Fruit fly (Drosophila melanogaster): ENCODE data around the gene CG4661.
A peak's percentile ranks its signal among the peaks of the same experiment; 100 is the strongest.

CG4661 gene

DNA sequence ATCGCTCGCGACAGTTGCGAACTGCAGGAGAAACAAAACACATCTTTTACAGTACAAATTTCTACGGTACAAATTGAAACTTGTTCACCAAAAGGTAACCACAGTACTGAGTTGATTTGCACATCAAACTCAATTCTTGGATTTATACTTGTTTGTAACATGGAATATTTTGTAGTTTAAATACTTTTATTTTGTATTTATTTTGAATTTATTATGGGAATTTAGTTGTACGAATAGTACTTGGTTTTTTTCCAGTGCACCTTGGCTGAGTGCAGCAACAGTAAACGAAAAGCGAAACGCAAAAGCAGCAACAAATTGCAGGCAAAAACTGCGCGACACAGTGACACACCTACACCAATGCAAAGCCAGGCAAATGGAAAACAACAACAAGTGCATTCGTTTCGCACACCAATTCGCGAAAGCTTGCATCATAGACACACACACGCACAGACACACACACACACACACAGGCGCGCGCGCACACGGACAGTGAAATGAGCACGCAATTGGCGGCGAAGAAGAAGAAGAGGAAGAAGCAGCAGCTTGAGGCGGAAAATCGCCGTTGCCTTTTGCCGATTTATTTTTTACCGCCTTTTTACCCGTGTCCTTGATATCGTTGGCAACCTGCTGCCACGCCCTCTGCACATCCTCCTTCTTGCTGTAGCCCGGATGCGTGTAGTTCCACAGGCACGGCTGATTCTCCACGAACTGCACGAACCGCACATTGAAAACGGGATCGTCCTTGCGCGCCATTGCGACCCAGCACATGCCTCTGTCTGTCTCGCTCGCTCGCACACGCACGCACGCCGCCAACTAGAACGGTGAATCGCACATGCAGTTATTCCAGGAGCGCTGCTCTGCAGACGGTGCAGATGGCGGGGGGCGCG is 47.7 kb upstream of the CG4661 start (continued):
- TF ChIP-seq CG8119 (GFP tag; IDR thresholded peaks at IDR 0.05) (peak; percentile 72), Sox102F (GFP tag; optimal IDR thresholded peaks at IDR 0.05) (no peak), CG34406 (GFP tag; optimal IDR thresholded peaks at IDR 0.05) (peak; percentile 44), fkh (GFP tag; optimal IDR thresholded peaks at IDR 0.05) (no peak), CG31627 (GFP tag; optimal IDR thresholded peaks at IDR 0.05) (no peak), eg (GFP tag; IDR thresholded peaks at IDR 0.05) (peak; percentile 78), Ets21C (GFP tag; optimal IDR thresholded peaks at IDR 0.05) (no peak), CG1621 (tag; optimal IDR thresholded peaks at IDR 0.05) (peak; percentile 16), lz (GFP tag; optimal IDR thresholded peaks at IDR 0.05) (peak; percentile 4), CG6854 (GFP tag; optimal IDR thresholded peaks at IDR 0.05) (no peak)

DNA sequence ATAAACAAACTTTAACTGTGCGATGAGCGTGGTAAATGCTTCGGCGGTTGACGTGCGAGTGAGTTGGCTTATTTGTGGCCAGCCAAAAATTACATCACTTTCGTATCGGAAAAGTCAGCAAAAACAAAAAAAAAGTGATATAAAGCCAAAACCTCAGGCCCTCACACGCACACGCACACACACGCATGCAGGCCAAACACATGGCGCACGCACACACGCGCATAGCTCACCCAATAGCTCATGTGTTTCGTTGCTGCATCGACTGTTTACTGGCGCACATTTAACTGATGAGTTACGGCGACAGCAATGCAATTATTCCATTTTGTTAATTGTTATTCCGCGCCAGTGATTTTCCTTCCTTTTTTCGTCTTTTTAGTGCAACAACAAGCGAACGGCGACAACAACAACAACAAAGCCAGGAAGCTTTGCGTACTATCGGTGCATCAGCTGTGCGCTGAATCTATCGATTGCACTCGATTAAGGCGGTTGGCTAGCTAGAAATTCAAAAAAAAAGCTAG is 45.6 kb upstream of the CG4661 start, which contains the start of gene Flad1:
Gene Flad1 (minus strand): TSS at position 418 of the 518 bp plus-strand sequence.
- TF ChIP-seq Blimp-1 (GFP tag; optimal IDR thresholded peaks at IDR 0.05) (peak; percentile 2), ss (GFP tag; optimal IDR thresholded peaks at IDR 0.05) (peak; percentile 12 to 30), Hr4 (GFP tag; optimal IDR thresholded peaks at IDR 0.05) (no peak), Eip78C (GFP tag) (peak; percentile 29), CG16779 (tag; optimal IDR thresholded peaks at IDR 0.05) (peak; percentile 7), vri (GFP tag; optimal IDR thresholded peaks at IDR 0.05) (peak; percentile 85), CG15336 (GFP tag; IDR thresholded peaks at IDR 0.05) (no peak), CG6276 (GFP tag; optimal IDR thresholded peaks at IDR 0.05) (no peak), svp (GFP tag) (peak; percentile 71), fkh (GFP tag; optimal IDR thresholded peaks at IDR 0.05) (peak; percentile 69), CG6163 (GFP tag; IDR thresholded peaks at IDR 0.05) (no peak; the same call in 2 of the 3 replicates), CG6808 (GFP tag; optimal IDR thresholded peaks at IDR 0.05) (peak; percentile 34), CG11762 (GFP tag; optimal IDR thresholded peaks at IDR 0.05; ENCODE audit: insufficient read depth) (no peak), eg (GFP tag; IDR thresholded peaks at IDR 0.05) (0 out of 3 replicates have a peak, but pooled peaks have one; percentile 10), Eip75B (GFP tag; optimal IDR thresholded peaks at IDR 0.05) (no peak)

DNA sequence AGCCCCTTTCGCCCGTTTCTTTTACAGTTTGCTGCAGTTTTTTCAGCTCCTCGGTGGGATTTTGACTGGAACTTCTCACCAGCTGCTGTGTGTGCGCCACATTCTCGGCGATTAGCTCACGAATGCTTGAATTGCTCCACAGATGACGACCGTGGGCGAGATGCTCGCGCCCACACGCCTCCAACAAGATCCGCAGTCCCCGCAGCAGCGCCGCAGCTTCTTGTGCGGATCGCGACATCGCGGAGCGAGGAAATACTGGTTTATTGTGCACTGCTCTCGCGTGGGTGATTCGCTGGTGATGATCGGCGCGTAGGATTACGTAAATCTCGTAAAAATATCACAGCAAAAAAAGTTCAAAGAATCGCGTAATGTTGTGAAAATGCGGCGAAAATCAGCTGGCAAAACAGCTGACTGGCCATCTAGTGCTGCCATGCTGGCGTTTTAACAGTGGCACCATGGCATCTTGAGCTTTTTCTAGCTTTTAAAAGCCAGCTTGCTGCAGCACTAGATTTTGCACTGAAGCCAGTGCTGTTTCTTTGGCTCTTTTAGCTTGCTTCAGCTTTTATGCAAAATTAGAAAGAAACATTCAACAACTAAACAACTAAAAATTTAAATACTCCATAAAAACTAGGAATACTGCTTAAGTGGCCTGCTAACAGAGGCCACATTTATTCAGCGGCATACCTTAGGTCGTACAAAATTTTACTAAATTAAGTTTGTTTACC is 43.4 kb upstream of the CG4661 start, which contains the start of gene Coq8:
Gene Coq8 (minus strand): TSS at position 397 of the 725 bp plus-strand sequence.
- no peak for TF ChIP-seq Sox102F (GFP tag; optimal IDR thresholded peaks at IDR 0.05)
- peak; percentile 64 for TF ChIP-seq vri (GFP tag; optimal IDR thresholded peaks at IDR 0.05)

DNA sequence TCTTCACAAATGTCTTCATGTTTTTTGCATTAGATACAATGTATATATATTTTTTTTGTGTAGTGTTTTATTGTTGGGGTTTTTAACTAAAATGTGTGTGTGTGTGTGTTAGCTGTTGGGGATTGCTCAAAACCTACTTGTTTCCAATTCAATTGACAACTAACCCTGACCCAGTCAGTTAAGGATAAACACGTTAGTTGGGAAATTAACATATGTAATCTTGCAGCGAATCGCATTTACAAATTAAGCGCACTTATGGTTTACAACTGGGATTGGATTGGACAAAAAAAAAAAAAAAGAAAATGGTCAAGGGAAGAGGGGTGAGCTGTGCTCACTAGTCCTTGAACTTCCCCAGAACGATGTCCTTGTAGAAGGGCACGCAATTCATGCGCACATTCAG is 41.0 kb upstream of the CG4661 start, which contains the start of gene CG32650:
Gene CG32650 (minus strand): TSS at position 101 of the 400 bp plus-strand sequence.
- TF ChIP-seq spab (GFP tag; optimal IDR thresholded peaks at IDR 0.05) = no peak
- TF ChIP-seq CG34406 (GFP tag; optimal IDR thresholded peaks at IDR 0.05) = no peak

DNA sequence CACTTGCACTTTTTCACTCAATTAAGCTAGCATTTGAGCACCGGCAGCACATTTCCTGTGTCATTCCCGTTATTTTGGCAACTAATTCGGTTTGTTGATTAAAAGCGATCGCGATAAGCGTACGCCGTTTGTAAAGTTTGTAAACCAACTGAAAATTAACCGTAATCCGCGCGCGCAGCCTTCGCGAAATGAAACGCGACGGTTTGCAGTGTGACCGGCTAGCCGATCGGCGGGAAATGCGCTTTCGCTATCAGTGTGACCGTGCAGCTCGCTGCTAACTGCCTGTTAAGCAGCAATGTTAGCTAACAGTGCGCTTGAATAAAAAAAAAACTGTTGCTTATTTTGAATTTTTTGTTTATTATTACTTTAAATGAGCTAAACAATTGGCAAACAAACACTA is 39.6 kb upstream of the CG4661 start, which contains the start of gene Pde9:
Gene Pde9 (minus strand): TSS at position 178 of the 400 bp plus-strand sequence.
- peak; percentile 1 for TF ChIP-seq esn (GFP tag; optimal IDR thresholded peaks at IDR 0.05)
- TF ChIP-seq CG8632 (GFP tag; optimal IDR thresholded peaks at IDR 0.05) = no peak
- peak; percentile 60 for TF ChIP-seq Eip78C (GFP tag)
- peak; percentile 29 for TF ChIP-seq CG1621 (tag; optimal IDR thresholded peaks at IDR 0.05)
- TF ChIP-seq eg (GFP tag; IDR thresholded peaks at IDR 0.05) = 0 out of 3 replicates have a peak, but pooled peaks have one; percentile 29
- peak; percentile 11 for TF ChIP-seq CG6808 (GFP tag; optimal IDR thresholded peaks at IDR 0.05)

DNA sequence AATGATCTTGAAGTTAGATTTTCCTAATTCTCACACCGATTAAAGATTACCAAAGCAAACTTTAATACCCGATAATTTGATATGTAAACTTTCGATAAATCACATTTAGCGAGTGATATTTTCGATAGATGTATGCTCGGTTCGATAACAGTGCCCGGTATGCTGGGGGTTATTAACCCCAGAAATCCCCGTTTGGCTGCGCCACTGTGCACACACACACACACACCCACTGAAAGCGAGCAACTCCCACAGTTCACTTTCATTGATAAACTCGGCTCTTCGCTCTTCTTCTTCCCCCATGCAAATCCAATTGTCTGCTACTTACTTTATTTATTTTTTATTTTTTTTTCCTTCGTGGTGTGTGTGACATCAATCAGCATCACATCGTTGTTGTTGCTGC is 38.9 kb upstream of the CG4661 start:
- peak; percentile 10 for TF ChIP-seq CG10669 (GFP tag; optimal IDR thresholded peaks at IDR 0.05)
- peak; percentile 31 for TF ChIP-seq Gug (GFP tag; IDR thresholded peaks at IDR 0.05)
- peak; percentile 36 for TF ChIP-seq CG3032 (tag; optimal IDR thresholded peaks at IDR 0.05)
- peak; percentile 69 for TF ChIP-seq eg (GFP tag; IDR thresholded peaks at IDR 0.05)
- TF ChIP-seq CG3919 (GFP tag; optimal IDR thresholded peaks at IDR 0.05) = no peak
- peak; percentile 36 for TF ChIP-seq Met (GFP tag; optimal IDR thresholded peaks at IDR 0.05)
- TF ChIP-seq CG4318 (GFP tag; optimal IDR thresholded peaks at IDR 0.05) = no peak
- peak; percentile 56 for TF ChIP-seq CG32006 (GFP tag; optimal IDR thresholded peaks at IDR 0.05)
- peak; percentile 23 for TF ChIP-seq Hr39 (GFP tag; optimal IDR thresholded peaks at IDR 0.05)
- peak; percentile 14 for TF ChIP-seq OdsH (GFP tag; optimal IDR thresholded peaks at IDR 0.05)
- no peak for TF ChIP-seq CG11762 (GFP tag; optimal IDR thresholded peaks at IDR 0.05; ENCODE audit: insufficient read depth)
- TF ChIP-seq Hr4 (GFP tag; optimal IDR thresholded peaks at IDR 0.05) = no peak
- TF ChIP-seq CG8319 (GFP tag; optimal IDR thresholded peaks at IDR 0.05) = no peak
- no peak for TF ChIP-seq fd59A (GFP tag; optimal IDR thresholded peaks at IDR 0.05)
- peak; percentile 59; the same call in 2 of the 3 replicates for TF ChIP-seq CG6163 (GFP tag; IDR thresholded peaks at IDR 0.05)

All from whole organism, prepupa.